Worm (Caenorhabditis elegans) whole organism, L4 larva: ENCODE data around the gene catp-2.

Experiments
- D1046.2 ChIP-seq: fragments of 200-800 bp; sonication (Bioruptor generic); IDR thresholded peaks from 2 replicates; pipeline ENCODE4 v1.3.6; 2022; ENCODE audit warnings: missing genetic modification characterization, missing compliant biosample characterization
- F10B5.3 ChIP-seq: sonication (generic microtip); optimal IDR thresholded peaks from 2 replicates; lab custom pipeline; 2016; ENCODE audit warnings: mild to moderate bottlenecking, missing genetic modification characterization, missing compliant biosample characterization
- F37D6.2 ChIP-seq: sonication (generic microtip); optimal IDR thresholded peaks from 2 replicates; lab custom pipeline; 2016; ENCODE audit warnings: mild to moderate bottlenecking, missing genetic modification characterization, missing compliant biosample characterization
- F44E2.7 ChIP-seq: fragments of 200-800 bp; sonication (Bioruptor generic); IDR thresholded peaks from 2 replicates; pipeline ENCODE4 v2.1.2; 2022; ENCODE audit warnings: missing genetic modification characterization, missing compliant biosample characterization
- F49E8.2 ChIP-seq: sonication (generic microtip); optimal IDR thresholded peaks from 2 replicates; lab custom pipeline; 2016; ENCODE audit warnings: missing compliant biosample characterization, mild to moderate bottlenecking, missing genetic modification characterization, borderline replicate concordance
- T26A8.4 ChIP-seq: fragments of 200-800 bp; sonication (Bioruptor generic); IDR thresholded peaks from 2 replicates; pipeline ENCODE4 v1.3.6; 2022; ENCODE audit warnings: missing genetic modification characterization, missing compliant biosample characterization
- Y75B8A.6 ChIP-seq: fragments of 200-800 bp; sonication (Bioruptor generic); IDR thresholded peaks from 2 replicates; pipeline ENCODE4 v1.3.6; 2022; ENCODE audit warnings: missing genetic modification reagents, missing genetic modification characterization, missing compliant biosample characterization
- ZK546.5 ChIP-seq, 2 experiments: sonication (generic microtip); optimal IDR thresholded peaks; 2 replicates each; lab custom pipeline; 2017; ENCODE audit warnings: missing biosample characterization in 2 of 2, missing genetic modification characterization in 2 of 2
- ama-1 ChIP-seq: fragments of 150-350 bp; optimal IDR thresholded peaks from 2 replicates; lab custom pipeline; 2014; ENCODE audit warnings: inconsistent platforms, mixed read lengths
- arid-1 ChIP-seq: fragments of 200-800 bp; sonication (Bioruptor generic); conservative IDR thresholded peaks from 2 replicates; pipeline ENCODE4 v1.3.6; 2022; ENCODE audit warnings: missing genetic modification reagents, missing genetic modification characterization, missing compliant biosample characterization
- attf-4 ChIP-seq: sonication (generic microtip); optimal IDR thresholded peaks from 3 replicates; lab custom pipeline; 2017; ENCODE audit warnings: missing biosample characterization, missing genetic modification characterization
- ceh-32 ChIP-seq: sonication (generic microtip); optimal IDR thresholded peaks from 2 replicates; lab custom pipeline; 2016; ENCODE audit warnings: mild to moderate bottlenecking, missing genetic modification characterization, missing compliant biosample characterization; ENCODE audit not compliant: poor library complexity
- daf-12 ChIP-seq: fragments of 150-350 bp; optimal IDR thresholded peaks from 2 replicates; lab custom pipeline; 2014; ENCODE audit warnings: missing biosample characterization, missing genetic modification reagents, missing genetic modification characterization
- dmd-8 ChIP-seq: fragments of 200-800 bp; sonication (Bioruptor generic); IDR thresholded peaks from 2 replicates; pipeline ENCODE4 v1.3.6; 2022; ENCODE audit warnings: missing genetic modification characterization, missing compliant biosample characterization
- dmd-9 ChIP-seq: fragments of 200-800 bp; sonication (Bioruptor generic); IDR thresholded peaks from 2 replicates; pipeline ENCODE4 v1.3.6; 2022; ENCODE audit warnings: missing genetic modification reagents, missing genetic modification characterization, missing compliant biosample characterization
- egl-27 ChIP-seq: sonication (generic microtip); optimal IDR thresholded peaks from 3 replicates; lab custom pipeline; 2017; ENCODE audit warnings: missing biosample characterization, missing genetic modification reagents, missing genetic modification characterization
- fkh-10 ChIP-seq: fragments of 150-350 bp; optimal IDR thresholded peaks from 2 replicates; lab custom pipeline; 2014; ENCODE audit warnings: missing biosample characterization, missing genetic modification reagents, missing genetic modification characterization
- fos-1 ChIP-seq: fragments of 150-350 bp; optimal IDR thresholded peaks from 2 replicates; lab custom pipeline; 2014; ENCODE audit warnings: missing biosample characterization, missing genetic modification characterization
- hlh-30 ChIP-seq: sonication (generic microtip); optimal IDR thresholded peaks from 2 replicates; lab custom pipeline; 2017; ENCODE audit warnings: antibody characterized with exemption, mild to moderate bottlenecking, missing genetic modification characterization, missing compliant biosample characterization; ENCODE audit not compliant: insufficient read depth
- hmg-1.1 ChIP-seq: fragments of 200-800 bp; sonication (Bioruptor generic); IDR thresholded peaks from 2 replicates; pipeline ENCODE4 v1.3.6; 2022; ENCODE audit warnings: missing genetic modification reagents, missing genetic modification characterization, missing compliant biosample characterization
- jun-1 ChIP-seq: fragments of 150-350 bp; optimal IDR thresholded peaks from 2 replicates; lab custom pipeline; 2014; ENCODE audit warnings: missing biosample characterization, missing genetic modification reagents, missing genetic modification characterization
- lim-7 ChIP-seq: fragments of 200-800 bp; sonication (Bioruptor generic); IDR thresholded peaks from 2 replicates; pipeline ENCODE4 v1.3.6; 2022; ENCODE audit warnings: missing genetic modification characterization, missing compliant biosample characterization
- lin-29 ChIP-seq: fragments of 200-800 bp; sonication (Bioruptor generic); IDR thresholded peaks from 2 replicates; pipeline ENCODE4 v1.3.6; 2022; ENCODE audit warnings: missing genetic modification reagents, missing genetic modification characterization, missing compliant biosample characterization
- lir-3 ChIP-seq: sonication (generic microtip); optimal IDR thresholded peaks from 2 replicates; lab custom pipeline; 2016; ENCODE audit warnings: mild to moderate bottlenecking, missing genetic modification characterization, missing compliant biosample characterization
- madf-5 ChIP-seq, 2 experiments: fragments of 200-800 bp; sonication (Bioruptor generic); IDR thresholded peaks; 2 replicates each; pipeline ENCODE4 v1.3.6; 2022; ENCODE audit warnings: missing compliant biosample characterization in 2 of 2, missing genetic modification characterization in 2 of 2
- madf-9 ChIP-seq: fragments of 200-800 bp; sonication (Bioruptor generic); conservative IDR thresholded peaks from 2 replicates; pipeline ENCODE4 v1.3.6; 2022; ENCODE audit warnings: missing genetic modification reagents, missing genetic modification characterization, missing compliant biosample characterization
- mdt-29 ChIP-seq: fragments of 200-800 bp; sonication (Bioruptor generic); IDR thresholded peaks from 2 replicates; pipeline ENCODE4 v1.3.6; 2022; ENCODE audit warnings: missing genetic modification reagents, missing genetic modification characterization, missing compliant biosample characterization
- mep-1 ChIP-seq: fragments of 150-350 bp; sonication (generic microtip); optimal IDR thresholded peaks from 3 replicates; lab custom pipeline; 2014; ENCODE audit warnings: missing biosample characterization, missing genetic modification characterization
- nhr-11 ChIP-seq: fragments of 150-350 bp; optimal IDR thresholded peaks from 2 replicates; lab custom pipeline; 2014; ENCODE audit warnings: missing biosample characterization, missing genetic modification characterization
- nhr-111 ChIP-seq: fragments of 200-800 bp; sonication (Bioruptor generic); optimal IDR thresholded peaks from 2 replicates; lab custom pipeline; 2018; ENCODE audit warnings: mild to moderate bottlenecking, missing genetic modification characterization, missing compliant biosample characterization
- nhr-42 ChIP-seq: fragments of 200-800 bp; sonication (Bioruptor generic); IDR thresholded peaks from 2 replicates; pipeline ENCODE4 v1.3.6; 2022; ENCODE audit warnings: missing genetic modification characterization, missing compliant biosample characterization
- nhr-48 ChIP-seq: sonication (generic microtip); optimal IDR thresholded peaks from 2 replicates; lab custom pipeline; 2016; ENCODE audit warnings: mild to moderate bottlenecking, missing genetic modification characterization, missing compliant biosample characterization
- nhr-76 ChIP-seq: fragments of 150-350 bp; optimal IDR thresholded peaks from 2 replicates; lab custom pipeline; 2014; ENCODE audit warnings: missing biosample characterization, missing genetic modification characterization
- saeg-2 ChIP-seq: fragments of 200-800 bp; sonication (Bioruptor generic); IDR thresholded peaks from 2 replicates; pipeline ENCODE4 v1.3.6; 2022; ENCODE audit warnings: missing genetic modification reagents, missing genetic modification characterization, missing compliant biosample characterization
- set-16 ChIP-seq: fragments of 200-800 bp; sonication (Bioruptor generic); IDR thresholded peaks from 2 replicates; pipeline ENCODE4 v1.3.6; 2022; ENCODE audit warnings: missing genetic modification reagents, missing genetic modification characterization, missing compliant biosample characterization
- skn-1 ChIP-seq: fragments of 150-350 bp; optimal IDR thresholded peaks from 2 replicates; lab custom pipeline; 2014; ENCODE audit warnings: missing biosample characterization, missing genetic modification characterization
- snpc-4 ChIP-seq: fragments of 150-350 bp; optimal IDR thresholded peaks from 2 replicates; lab custom pipeline; 2014; ENCODE audit warnings: missing biosample characterization, missing genetic modification characterization
- spr-1 ChIP-seq: sonication (generic microtip); optimal IDR thresholded peaks from 2 replicates; lab custom pipeline; 2016; ENCODE audit warnings: mild to moderate bottlenecking, missing genetic modification characterization, missing compliant biosample characterization
- unc-62 ChIP-seq, 3 experiments: fragments of 150-350 bp in 1 of 3; sonication (generic microtip); optimal IDR thresholded peaks in 2 of 3; peaks in 1 of 3; 1 replicate in 1 of 3; 2 replicates in 2 of 3; lab custom pipeline; 2014 to 2017; ENCODE audit warnings: missing biosample characterization in 3 of 3, missing genetic modification characterization in 3 of 3, missing genetic modification reagents in 3 of 3, missing genotype in 1 of 3
- zip-2 ChIP-seq: fragments of 150-350 bp; optimal IDR thresholded peaks from 2 replicates; lab custom pipeline; 2014; ENCODE audit warnings: missing biosample characterization, missing genetic modification characterization

Gene catp-2

ce11 chrV:4922024-4922423 is 12.5 kb upstream of the catp-2 start, which contains the start of gene srh-22:
Gene srh-22 (plus strand): TSS chrV:4922324.
- no peak for TF ChIP-seq daf-12 (tag; lab: Kevin White, UChicago)
- no peak for TF ChIP-seq saeg-2 (GFP tag; lab: Robert Waterston, UW)
- no peak for TF ChIP-seq madf-9 (GFP tag; lab: Robert Waterston, UW)
- TF ChIP-seq arid-1 (GFP tag; lab: Robert Waterston, UW) = no peak
- no peak for TF ChIP-seq dmd-8 (GFP tag; lab: Robert Waterston, UW)
- TF ChIP-seq Y75B8A.6 (GFP tag; lab: Robert Waterston, UW) = no peak
- TF ChIP-seq egl-27 = no peak
- TF ChIP-seq nhr-11 = no peak
- TF ChIP-seq F44E2.7 (GFP tag; lab: Robert Waterston, UW) = no peak

- TF ChIP-seq ceh-32 (tag; lab: Kevin White, UChicago) (no peak), set-16 (GFP tag; lab: Robert Waterston, UW) (no peak), snpc-4 (tag; lab: Kevin White, UChicago) (no peak), hmg-1.1 (GFP tag; lab: Robert Waterston, UW) (no peak), F37D6.2 (tag; lab: Kevin White, UChicago) (no peak), attf-4 (tag; lab: Kevin White, UChicago) (no peak), dmd-9 (GFP tag; lab: Robert Waterston, UW) (no peak), mep-1 (tag; lab: Kevin White, UChicago) (no peak), fkh-10 (GFP tag; lab: Kevin White, UChicago) (no peak), ZK546.5 (tag; optimal IDR thresholded peaks at IDR 0.05; lab: Kevin White, UChicago) (no peak), zip-2 (no peak), jun-1 (no peak), T26A8.4 (GFP tag; lab: Robert Waterston, UW) (no peak), F10B5.3 (no peak), lim-7 (no peak)
Measured at ce11 chrV:4924618-4925017, 9.9 kb upstream of the catp-2 start, which contains the start of gene srh-20. Gene srh-20 (plus strand): TSS chrV:4924918.

ce11 chrV:4926371-4926770 is 8.1 kb upstream of the catp-2 start, which contains the start of gene srh-21:
Gene srh-21 (plus strand): TSS chrV:4926671.
- no peak for TF ChIP-seq spr-1 (tag; lab: Kevin White, UChicago)
- TF ChIP-seq unc-62 (GFP tag; optimal IDR thresholded peaks at IDR 0.05 in 1 of 2; lab: Kevin White, UChicago) = peak in 1 of 2 experiments; percentile 65
- TF ChIP-seq unc-62 (tag; optimal IDR thresholded peaks at IDR 0.05; lab: Kevin White, UChicago) = no peak
- no peak for TF ChIP-seq fos-1
- TF ChIP-seq nhr-48 (tag; lab: Kevin White, UChicago) = no peak
- TF ChIP-seq nhr-111 = no peak

- TF ChIP-seq hmg-1.1 (GFP tag; lab: Robert Waterston, UW) (no peak), mdt-29 (GFP tag; lab: Robert Waterston, UW) (no peak), F49E8.2 (tag; lab: Kevin White, UChicago) (no peak), lir-3 (no peak), ama-1 (no peak), madf-5 (GFP tag; IDR thresholded peaks at IDR 0.05; lab: Robert Waterston, UW) (no peak), lin-29 (GFP tag; lab: Robert Waterston, UW) (no peak), daf-12 (tag; lab: Kevin White, UChicago) (no peak), nhr-76 (tag; lab: Kevin White, UChicago) (no peak), hlh-30 (tag; lab: Kevin White, UChicago) (no peak), D1046.2 (GFP tag; lab: Robert Waterston, UW) (no peak), skn-1 (tag; lab: Kevin White, UChicago) (no peak), nhr-42 (GFP tag; lab: Robert Waterston, UW) (no peak)
Measured at ce11 chrV:4929842-4930241, 4.7 kb upstream of the catp-2 start, which contains the start of gene str-205. Gene str-205 (minus strand): TSS chrV:4929942.
